Fruit fly (Drosophila melanogaster) whole organism, embryonic: ENCODE data around the gene CG43895.

Experiments
- Antp ChIP-seq: fragments of 200-800 bp; sonication (Bioruptor generic); optimal IDR thresholded peaks from 3 replicates; lab custom pipeline; 2016; ENCODE audit warnings: missing biosample characterization, missing genetic modification characterization
- CG15011 ChIP-seq: fragments of 200-800 bp; sonication (Bioruptor generic); optimal IDR thresholded peaks from 3 replicates; lab custom pipeline; 2018; ENCODE audit warnings: missing biosample characterization, mild to moderate bottlenecking, missing genetic modification characterization
- CG17328 ChIP-seq: fragments of 200-800 bp; sonication (Bioruptor generic); IDR thresholded peaks from 2 replicates; pipeline ENCODE4 v1.3.6; 2022; ENCODE audit warnings: missing biosample characterization, missing genetic modification characterization
- CG17612 ChIP-seq: fragments of 200-800 bp; sonication (Bioruptor generic); IDR thresholded peaks from 2 replicates; pipeline ENCODE4 v1.3.6; 2022; ENCODE audit warnings: missing biosample characterization, missing genetic modification characterization
- CG30403 ChIP-seq: fragments of 200-800 bp; sonication (Bioruptor generic); optimal IDR thresholded peaks from 3 replicates; lab custom pipeline; 2016; ENCODE audit warnings: missing biosample characterization, missing genetic modification characterization
- CG42726 ChIP-seq: fragments of 200-800 bp; sonication (Bioruptor generic); IDR thresholded peaks from 2 replicates; pipeline ENCODE4 v1.3.6; 2022; ENCODE audit warnings: missing biosample characterization, missing genetic modification characterization; ENCODE audit not compliant: partially characterized antibody
- Camta ChIP-seq: fragments of 200-800 bp; sonication (Bioruptor generic); optimal IDR thresholded peaks from 2 replicates; lab custom pipeline; 2016; ENCODE audit warnings: missing biosample characterization, missing genetic modification characterization
- Mrtf ChIP-seq: fragments of 200-800 bp; sonication (Bioruptor generic); IDR thresholded peaks from 3 replicates; pipeline ENCODE4 v1.3.6; 2022; ENCODE audit warnings: missing biosample characterization, missing genetic modification characterization
- Xbp1 ChIP-seq: fragments of 200-800 bp; sonication (Bioruptor generic); optimal IDR thresholded peaks from 3 replicates; lab custom pipeline; 2016; ENCODE audit warnings: missing biosample characterization, mild to moderate bottlenecking, missing genetic modification characterization
- h ChIP-seq: fragments of >200 bp; optimal IDR thresholded peaks from 2 replicates; lab custom pipeline; 2017
- pan ChIP-seq, 4 experiments: fragments of >200 bp in 3 of 4; fragments of 200-800 bp in 1 of 4; sonication (Bioruptor generic) in 1 of 4; optimal IDR thresholded peaks in 3 of 4; IDR thresholded peaks in 1 of 4; 2 replicates each; pipeline versions ENCODE4 v1.3.6 to Lab custom; 2017 to 2022; ENCODE audit warnings: missing biosample characterization in 2 of 4, missing genetic modification characterization in 2 of 4, mixed read lengths in 1 of 4
- sima ChIP-seq: fragments of 200-800 bp; sonication (Bioruptor generic); optimal IDR thresholded peaks from 2 replicates; lab custom pipeline; 2016; ENCODE audit warnings: missing biosample characterization, missing genetic modification characterization

DNA sequence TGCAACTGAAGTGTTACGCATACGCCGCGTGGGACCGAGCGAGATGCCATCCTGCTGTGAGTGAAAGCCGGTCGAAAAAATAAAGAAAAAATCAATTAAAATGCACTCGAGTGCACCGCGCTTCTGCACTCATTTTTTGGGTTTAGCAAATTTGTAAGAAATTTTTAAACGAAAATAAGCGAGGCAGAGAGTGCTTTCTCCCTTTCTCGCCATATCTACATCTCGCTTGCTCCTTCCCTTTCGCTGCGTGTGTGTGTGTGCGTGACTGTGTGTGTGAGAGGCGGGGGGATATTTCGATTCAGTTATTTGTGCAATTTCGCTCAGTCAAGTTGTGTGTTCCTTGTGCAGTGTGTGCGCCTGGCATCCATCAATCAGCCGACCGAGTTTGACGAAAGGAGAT lies 31.0 kb upstream of the CG43895 start, which contains the start of gene mub:
- TF ChIP-seq h (lab: Kevin White, UChicago) (no peak), CG42726 (GFP tag; lab: Robert Waterston, UW) (no peak), CG30403 (no peak), pan (optimal IDR thresholded peaks at IDR 0.05; lab: Kevin White, UChicago) (no peak), pan (GFP tag; optimal IDR thresholded peaks at IDR 0.05 in 1 of 2, IDR thresholded peaks at IDR 0.05 in 1 of 2) (no peak), CG17612 (GFP tag; lab: Robert Waterston, UW) (no peak), CG17328 (no peak), Antp (GFP tag; lab: Kevin White, UChicago) (no peak), Xbp1 (GFP tag; lab: Kevin White, UChicago) (no peak), CG15011 (GFP tag; lab: Kevin White, UChicago) (no peak), Mrtf (GFP tag; lab: Robert Waterston, UW) (no peak), Camta (GFP tag; lab: Kevin White, UChicago) (no peak), sima (GFP tag; lab: Kevin White, UChicago) (no peak)
